Fruit fly (Drosophila melanogaster) whole organism, embryonic: ENCODE data around the gene Secp43.

Experiments
- ATbp ChIP-seq: fragments of 200-800 bp; sonication (Bioruptor generic); optimal IDR thresholded peaks from 2 replicates; lab custom pipeline; 2017; ENCODE audit warnings: missing biosample characterization, mild to moderate bottlenecking, missing genetic modification characterization, missing genetic modification reagents
- Atf6 ChIP-seq: fragments of 200-800 bp; sonication (Bioruptor generic); IDR thresholded peaks from 2 replicates; pipeline ENCODE4 v1.3.6; 2022; ENCODE audit warnings: missing biosample characterization, missing genetic modification characterization
- CG10462 ChIP-seq: fragments of 200-800 bp; sonication (Bioruptor generic); optimal IDR thresholded peaks from 2 replicates; lab custom pipeline; 2016; ENCODE audit warnings: missing biosample characterization, missing genetic modification characterization
- CG10543 ChIP-seq: fragments of 200-800 bp; sonication (Bioruptor generic); optimal IDR thresholded peaks from 3 replicates; lab custom pipeline; 2017; ENCODE audit warnings: missing biosample characterization, mild to moderate bottlenecking, missing genetic modification characterization, moderate library complexity
- CG10565 ChIP-seq: fragments of 200-800 bp; sonication (Bioruptor generic); optimal IDR thresholded peaks from 3 replicates; lab custom pipeline; 2016; ENCODE audit warnings: missing biosample characterization, mild to moderate bottlenecking, missing genetic modification characterization
- CG11723 ChIP-seq: fragments of 200-800 bp; sonication (Bioruptor generic); optimal IDR thresholded peaks from 2 replicates; lab custom pipeline; 2017; ENCODE audit warnings: missing biosample characterization, mild to moderate bottlenecking, missing genetic modification characterization
- CG17612 ChIP-seq: fragments of 200-800 bp; sonication (Bioruptor generic); IDR thresholded peaks from 2 replicates; pipeline ENCODE4 v1.3.6; 2022; ENCODE audit warnings: missing biosample characterization, missing genetic modification characterization
- CG17912 ChIP-seq: fragments of 200-800 bp; sonication (Bioruptor generic); optimal IDR thresholded peaks from 2 replicates; lab custom pipeline; 2018; ENCODE audit warnings: missing biosample characterization, mild to moderate bottlenecking, missing genetic modification characterization
- CG1792 ChIP-seq: fragments of 200-800 bp; sonication (Bioruptor generic); optimal IDR thresholded peaks from 2 replicates; lab custom pipeline; 2016; ENCODE audit warnings: missing biosample characterization, missing genetic modification characterization
- CG1832 ChIP-seq: fragments of 200-800 bp; sonication (Bioruptor generic); optimal IDR thresholded peaks from 2 replicates; lab custom pipeline; 2017; ENCODE audit warnings: missing biosample characterization, mild to moderate bottlenecking, missing genetic modification characterization, inconsistent platforms
- CG18599 ChIP-seq: fragments of 200-800 bp; sonication (Bioruptor generic); optimal IDR thresholded peaks from 3 replicates; lab custom pipeline; 2017; ENCODE audit warnings: missing biosample characterization, missing genetic modification characterization, mild to moderate bottlenecking, moderate library complexity, missing genetic modification reagents
- CG2202 ChIP-seq: fragments of 200-800 bp; sonication (Bioruptor generic); optimal IDR thresholded peaks from 2 replicates; lab custom pipeline; 2018; ENCODE audit warnings: missing biosample characterization, mild to moderate bottlenecking, missing genetic modification characterization
- CG31365 ChIP-seq: fragments of 200-800 bp; sonication (Bioruptor generic); optimal IDR thresholded peaks from 2 replicates; lab custom pipeline; 2018; ENCODE audit warnings: missing biosample characterization, mild to moderate bottlenecking, missing genetic modification characterization
- CG32772 ChIP-seq: fragments of 200-800 bp; sonication (Bioruptor generic); IDR thresholded peaks from 2 replicates; pipeline ENCODE4 v1.3.6; 2022; ENCODE audit warnings: missing biosample characterization, missing genetic modification characterization
- CG34422 ChIP-seq: fragments of 200-800 bp; sonication (Bioruptor generic); IDR thresholded peaks from 3 replicates; pipeline ENCODE4 v1.3.6; 2022; ENCODE audit warnings: missing biosample characterization, missing genetic modification characterization
- CG3847 ChIP-seq: fragments of 200-800 bp; sonication (Bioruptor generic); IDR thresholded peaks from 2 replicates; pipeline ENCODE4 v1.3.6; 2022; ENCODE audit warnings: missing biosample characterization, missing genetic modification characterization
- CG4707 ChIP-seq: fragments of 200-800 bp; sonication (Bioruptor generic); optimal IDR thresholded peaks from 2 replicates; lab custom pipeline; 2018; ENCODE audit warnings: missing biosample characterization, mild to moderate bottlenecking, missing genetic modification characterization, moderate library complexity
- CG6813 ChIP-seq: fragments of 200-800 bp; sonication (Bioruptor generic); optimal IDR thresholded peaks from 2 replicates; lab custom pipeline; 2017; ENCODE audit warnings: missing biosample characterization, missing genetic modification characterization, mild to moderate bottlenecking, moderate library complexity, missing genetic modification reagents
- ERR ChIP-seq: fragments of 200-800 bp; sonication (Bioruptor generic); optimal IDR thresholded peaks from 2 replicates; lab custom pipeline; 2016; ENCODE audit warnings: missing biosample characterization, missing genetic modification characterization
- Ets97D ChIP-seq: fragments of 200-800 bp; sonication (Bioruptor generic); optimal IDR thresholded peaks from 3 replicates; lab custom pipeline; 2016; ENCODE audit warnings: missing biosample characterization, missing genetic modification characterization
- Hand ChIP-seq: fragments of 200-800 bp; sonication (Bioruptor generic); optimal IDR thresholded peaks from 2 replicates; lab custom pipeline; 2017; ENCODE audit warnings: mild to moderate bottlenecking, missing biosample characterization, missing genetic modification reagents, missing genetic modification characterization
- HmgD ChIP-seq: fragments of 200-800 bp; sonication (Bioruptor generic); optimal IDR thresholded peaks from 3 replicates; lab custom pipeline; 2016; ENCODE audit warnings: missing biosample characterization, missing genetic modification characterization
- NFAT ChIP-seq: fragments of 200-800 bp; sonication (Bioruptor generic); IDR thresholded peaks from 2 replicates; pipeline ENCODE4 v1.3.6; 2022; ENCODE audit warnings: missing biosample characterization, missing genetic modification characterization
- NfI ChIP-seq: fragments of 200-800 bp; sonication (Bioruptor generic); optimal IDR thresholded peaks from 3 replicates; lab custom pipeline; 2018; ENCODE audit warnings: missing biosample characterization, mild to moderate bottlenecking, missing genetic modification characterization, moderate library complexity
- PHDP ChIP-seq: fragments of 200-800 bp; sonication (Bioruptor generic); optimal IDR thresholded peaks from 3 replicates; lab custom pipeline; 2018; ENCODE audit warnings: missing biosample characterization, mild to moderate bottlenecking, missing genetic modification characterization, moderate library complexity
- Sry-β ChIP-seq: fragments of 200-800 bp; sonication (Bioruptor generic); optimal IDR thresholded peaks from 2 replicates; lab custom pipeline; 2018; ENCODE audit warnings: missing biosample characterization, mild to moderate bottlenecking, missing genetic modification characterization, moderate library complexity
- croc ChIP-seq: fragments of 200-800 bp; sonication (Bioruptor generic); conservative IDR thresholded peaks from 3 replicates; pipeline ENCODE4 v1.3.6; 2022; ENCODE audit warnings: missing biosample characterization, missing genetic modification characterization
- dmrt11E ChIP-seq: fragments of 200-800 bp; sonication (Bioruptor generic); optimal IDR thresholded peaks from 3 replicates; lab custom pipeline; 2018; ENCODE audit warnings: missing biosample characterization, mild to moderate bottlenecking, missing genetic modification characterization, moderate library complexity
- fd64A ChIP-seq: fragments of 200-800 bp; sonication (Bioruptor generic); optimal IDR thresholded peaks from 3 replicates; lab custom pipeline; 2018; ENCODE audit warnings: missing biosample characterization, mild to moderate bottlenecking, missing genetic modification characterization
- fu2 ChIP-seq: fragments of 200-800 bp; sonication (Bioruptor generic); optimal IDR thresholded peaks from 2 replicates; lab custom pipeline; 2016; ENCODE audit warnings: missing biosample characterization, missing genetic modification characterization
- gsb ChIP-seq: fragments of 200-800 bp; sonication (Bioruptor generic); IDR thresholded peaks from 2 replicates; pipeline ENCODE4 v1.3.6; 2022; ENCODE audit warnings: missing biosample characterization, missing genetic modification characterization
- h ChIP-seq: fragments of >200 bp; optimal IDR thresholded peaks from 2 replicates; lab custom pipeline; 2017
- ind ChIP-seq: fragments of 200-800 bp; sonication (Bioruptor generic); optimal IDR thresholded peaks from 3 replicates; lab custom pipeline; 2016; ENCODE audit warnings: missing biosample characterization, missing genetic modification characterization
- klu ChIP-seq: fragments of 200-800 bp; sonication (Bioruptor generic); IDR thresholded peaks from 2 replicates; pipeline ENCODE4 v1.3.6; 2022; ENCODE audit warnings: missing biosample characterization, missing genetic modification characterization
- knrl ChIP-seq: fragments of 200-800 bp; sonication (Bioruptor generic); IDR thresholded peaks from 3 replicates; pipeline ENCODE4 v1.3.6; 2022; ENCODE audit warnings: missing biosample characterization, missing genetic modification characterization; ENCODE audit not compliant: partially characterized antibody
- lilli ChIP-seq: fragments of 200-800 bp; sonication (Bioruptor generic); optimal IDR thresholded peaks from 3 replicates; lab custom pipeline; 2016; ENCODE audit warnings: missing biosample characterization, missing genetic modification characterization
- lmd ChIP-seq: fragments of 200-800 bp; sonication (Bioruptor generic); IDR thresholded peaks from 2 replicates; pipeline ENCODE4 v1.3.6; 2022; ENCODE audit warnings: missing biosample characterization, missing genetic modification characterization
- pan ChIP-seq, 4 experiments: fragments of >200 bp in 3 of 4; fragments of 200-800 bp in 1 of 4; sonication (Bioruptor generic) in 1 of 4; optimal IDR thresholded peaks in 3 of 4; IDR thresholded peaks in 1 of 4; 2 replicates each; pipeline versions ENCODE4 v1.3.6 to Lab custom; 2017 to 2022; ENCODE audit warnings: missing biosample characterization in 2 of 4, missing genetic modification characterization in 2 of 4, mixed read lengths in 1 of 4
- pros ChIP-seq: fragments of 200-800 bp; sonication (Bioruptor generic); optimal IDR thresholded peaks from 3 replicates; lab custom pipeline; 2019; ENCODE audit warnings: missing biosample characterization, mild to moderate bottlenecking, missing genetic modification characterization, moderate library complexity
- psq ChIP-seq: fragments of 200-800 bp; sonication (Bioruptor generic); optimal IDR thresholded peaks from 2 replicates; lab custom pipeline; 2017; ENCODE audit warnings: missing biosample characterization, missing genetic modification characterization
- repo ChIP-seq: fragments of 200-800 bp; sonication (Bioruptor generic); optimal IDR thresholded peaks from 2 replicates; lab custom pipeline; 2016; ENCODE audit warnings: missing biosample characterization, missing genetic modification characterization
- rib ChIP-seq: fragments of 200-800 bp; sonication (Bioruptor generic); IDR thresholded peaks from 2 replicates; pipeline ENCODE4 v1.3.6; 2022; ENCODE audit warnings: missing biosample characterization, missing genetic modification characterization
- row ChIP-seq: fragments of 200-800 bp; sonication (Bioruptor generic); IDR thresholded peaks from 3 replicates; pipeline ENCODE4 v1.3.6; 2022; ENCODE audit warnings: missing biosample characterization, missing genetic modification characterization
- so ChIP-seq: fragments of 200-800 bp; sonication (Bioruptor generic); IDR thresholded peaks from 3 replicates; pipeline ENCODE4 v1.3.6; 2022; ENCODE audit warnings: missing biosample characterization, missing genetic modification characterization
- tll ChIP-seq, 2 experiments: fragments of 200-800 bp in 1 of 2; fragments of >200 bp in 1 of 2; sonication (Bioruptor generic) in 1 of 2; optimal IDR thresholded peaks; 2 replicates each; lab custom pipeline; 2017 to 2019; ENCODE audit warnings: missing biosample characterization in 2 of 2, missing genetic modification characterization in 2 of 2, mild to moderate bottlenecking in 1 of 2, moderate library complexity in 1 of 2
- yki ChIP-seq: fragments of >200 bp; optimal IDR thresholded peaks from 3 replicates; lab custom pipeline; 2018
- zen ChIP-seq: fragments of 200-800 bp; sonication (Bioruptor generic); optimal IDR thresholded peaks from 3 replicates; lab custom pipeline; 2018; ENCODE audit warnings: missing biosample characterization, mild to moderate bottlenecking, missing genetic modification characterization, moderate library complexity
- zf30C ChIP-seq: fragments of 200-800 bp; sonication (Bioruptor generic); optimal IDR thresholded peaks from 3 replicates; lab custom pipeline; 2018; ENCODE audit warnings: missing biosample characterization, mild to moderate bottlenecking, missing genetic modification characterization

Gene Secp43

dm6 chr2L:4458119-4459056, 4.1 kb upstream of the Secp43 start, which contains the start of gene RpL27A (continued):
- TF ChIP-seq PHDP (tag; lab: Kevin White, UChicago): peak; percentile 81
- peak; percentile 94 for TF ChIP-seq NfI (GFP tag; lab: Kevin White, UChicago)
- TF ChIP-seq dmrt11E (tag; lab: Kevin White, UChicago): peak; percentile 58
- peak; percentile 61 for TF ChIP-seq CG32772 (GFP tag; lab: Robert Waterston, UW)
- TF ChIP-seq tll (GFP tag; optimal IDR thresholded peaks at IDR 0.05; lab: Kevin White, UChicago): no peak
- TF ChIP-seq klu (GFP tag; lab: Robert Waterston, UW): peak; percentile 35; the same call in 1 of the 2 replicates
- TF ChIP-seq Hand: peak; percentile 69
- TF ChIP-seq NFAT (GFP tag; lab: Robert Waterston, UW): peak; percentile 92
- TF ChIP-seq CG2202: peak; percentile 77
- TF ChIP-seq Ets97D: peak; percentile 99
- peak; percentile 46; the same call in 1 of the 2 replicates for TF ChIP-seq CG17612 (GFP tag; lab: Robert Waterston, UW)
- TF ChIP-seq gsb (GFP tag; lab: Robert Waterston, UW): peak; percentile 54
- TF ChIP-seq row (GFP tag; lab: Robert Waterston, UW): peak; percentile 70
- TF ChIP-seq CG31365: peak; percentile 79
- TF ChIP-seq so (GFP tag; lab: Robert Waterston, UW): peak; percentile 64; the same call in 2 of the 3 replicates
- peak; percentile 61 for TF ChIP-seq repo (GFP tag; lab: Kevin White, UChicago)
- peak; percentile 33 for TF ChIP-seq zen
- peak; percentile 32 for TF ChIP-seq ind (GFP tag; lab: Kevin White, UChicago)
- peak; percentile 70 for TF ChIP-seq rib (GFP tag; lab: Robert Waterston, UW)
- TF ChIP-seq fu2 (GFP tag; lab: Kevin White, UChicago): peak; percentile 63
- TF ChIP-seq psq (GFP tag; lab: Kevin White, UChicago): peak; percentile 51
- no peak for TF ChIP-seq pan (optimal IDR thresholded peaks at IDR 0.05; lab: Kevin White, UChicago)
- peak in 1 of 2 experiments; percentile 78 for TF ChIP-seq pan (GFP tag; optimal IDR thresholded peaks at IDR 0.05 in 1 of 2, IDR thresholded peaks at IDR 0.05 in 1 of 2)
- peak; percentile 57 for TF ChIP-seq ERR (GFP tag; lab: Kevin White, UChicago)
- peak; percentile 68 for TF ChIP-seq CG3847 (GFP tag; lab: Robert Waterston, UW)
- peak; percentile 50 for TF ChIP-seq CG10462 (GFP tag; lab: Kevin White, UChicago)
- TF ChIP-seq CG18599 (GFP tag; lab: Kevin White, UChicago): peak; percentile 83
- peak; percentile 68 for TF ChIP-seq lmd (GFP tag; lab: Robert Waterston, UW)
- TF ChIP-seq HmgD (GFP tag; lab: Kevin White, UChicago): peak; percentile 39
- TF ChIP-seq CG6813 (GFP tag; lab: Kevin White, UChicago): peak; percentile 83
- TF ChIP-seq ATbp (GFP tag; lab: Kevin White, UChicago): peak; percentile 79
- peak; percentile 60 for TF ChIP-seq lilli (GFP tag; lab: Kevin White, UChicago)
- TF ChIP-seq knrl (GFP tag; lab: Robert Waterston, UW): peak; percentile 65
- TF ChIP-seq zf30C: peak; percentile 53
- TF ChIP-seq CG10565 (GFP tag; lab: Kevin White, UChicago): no peak
- TF ChIP-seq CG11723 (GFP tag; lab: Kevin White, UChicago): peak; percentile 82
- no peak for TF ChIP-seq yki (lab: Kevin White, UChicago)
- TF ChIP-seq fd64A (GFP tag; lab: Kevin White, UChicago): peak; percentile 80
- TF ChIP-seq Atf6 (GFP tag; lab: Robert Waterston, UW): peak; percentile 72
- TF ChIP-seq pros: peak; percentile 16
- TF ChIP-seq Sry-β (GFP tag; lab: Kevin White, UChicago): peak; percentile 70
- peak; percentile 8 for TF ChIP-seq CG1792 (GFP tag; lab: Kevin White, UChicago)
- TF ChIP-seq CG34422 (GFP tag; lab: Robert Waterston, UW): peak; percentile 81; the same call in 2 of the 3 replicates
- TF ChIP-seq CG1832 (GFP tag; lab: Kevin White, UChicago): no peak
- TF ChIP-seq croc: peak; percentile 24; the same call in 1 of the 3 replicates
- peak; percentile 94 for TF ChIP-seq CG17912 (GFP tag; lab: Kevin White, UChicago)
- no peak for TF ChIP-seq h
- peak; percentile 84 for TF ChIP-seq CG10543 (GFP tag; lab: Kevin White, UChicago)
- peak; percentile 90 for TF ChIP-seq CG4707 (GFP tag; lab: Kevin White, UChicago)
